Worm (Caenorhabditis elegans) whole organism, L3 larva: ENCODE data around the gene srh-182.

Experiments used
- R02D3.7 ChIP-seq: fragments of 150-350 bp; optimal IDR thresholded peaks from 2 replicates; lab custom pipeline; 2014; ENCODE audit warnings: missing biosample characterization, missing genetic modification characterization
- ZK546.5 ChIP-seq: sonication (generic microtip); optimal IDR thresholded peaks from 2 replicates; lab custom pipeline; 2017; ENCODE audit warnings: missing biosample characterization, missing genetic modification characterization
- aly-2 ChIP-seq: fragments of 150-350 bp; optimal IDR thresholded peaks from 2 replicates; lab custom pipeline; 2014; ENCODE audit warnings: missing biosample characterization, missing genetic modification characterization
- ama-1 ChIP-seq: fragments of 150-350 bp; optimal IDR thresholded peaks from 2 replicates; lab custom pipeline; 2018
- ceh-82 ChIP-seq: fragments of 150-350 bp; optimal IDR thresholded peaks from 2 replicates; lab custom pipeline; 2014; ENCODE audit warnings: missing biosample characterization, missing genetic modification characterization
- egl-27 ChIP-seq: sonication (generic microtip); optimal IDR thresholded peaks from 4 replicates; lab custom pipeline; 2017; ENCODE audit warnings: missing biosample characterization, missing genetic modification reagents, missing genetic modification characterization
- fkh-2 ChIP-seq: fragments of 150-350 bp; optimal IDR thresholded peaks from 2 replicates; lab custom pipeline; 2014; ENCODE audit warnings: missing biosample characterization, missing genetic modification reagents, missing genetic modification characterization
- fos-1 ChIP-seq: fragments of 150-350 bp; optimal IDR thresholded peaks from 2 replicates; lab custom pipeline; 2014; ENCODE audit warnings: missing biosample characterization, missing genetic modification characterization
- jun-1 ChIP-seq: fragments of 150-350 bp; optimal IDR thresholded peaks from 2 replicates; lab custom pipeline; 2014; ENCODE audit warnings: missing biosample characterization, missing genetic modification reagents, missing genetic modification characterization
- lin-15B ChIP-seq: fragments of 150-350 bp; optimal IDR thresholded peaks from 2 replicates; lab custom pipeline; 2014; ENCODE audit warnings: missing biosample characterization, missing genetic modification characterization
- nfya-1 ChIP-seq: sonication (generic microtip); optimal IDR thresholded peaks from 2 replicates; lab custom pipeline; 2017; ENCODE audit warnings: missing genetic modification characterization, mild to moderate bottlenecking, missing compliant biosample characterization, antibody characterized with exemption, moderate library complexity; ENCODE audit not compliant: insufficient read depth
- nhr-12 ChIP-seq: fragments of 150-350 bp; optimal IDR thresholded peaks from 2 replicates; lab custom pipeline; 2014; ENCODE audit warnings: missing biosample characterization, missing genetic modification characterization
- nhr-23 ChIP-seq: fragments of 150-350 bp; optimal IDR thresholded peaks from 2 replicates; lab custom pipeline; 2014; ENCODE audit warnings: missing biosample characterization, missing genetic modification reagents, missing genetic modification characterization
- nhr-43 ChIP-seq: sonication (generic microtip); optimal IDR thresholded peaks from 2 replicates; lab custom pipeline; 2016; ENCODE audit warnings: mild to moderate bottlenecking, missing genetic modification characterization, missing compliant biosample characterization; ENCODE audit not compliant: poor library complexity, severe bottlenecking
- nhr-67 ChIP-seq: fragments of 150-350 bp; optimal IDR thresholded peaks from 2 replicates; lab custom pipeline; 2014; ENCODE audit warnings: missing biosample characterization, missing genetic modification characterization
- nhr-76 ChIP-seq: fragments of 150-350 bp; sonication (generic microtip); optimal IDR thresholded peaks from 5 replicates; lab custom pipeline; 2014; ENCODE audit warnings: missing biosample characterization, missing genetic modification characterization
- sea-2 ChIP-seq: fragments of 150-350 bp; sonication (generic microtip); optimal IDR thresholded peaks from 4 replicates; lab custom pipeline; 2014; ENCODE audit warnings: missing biosample characterization, missing genetic modification reagents, missing genetic modification characterization
- skn-1 ChIP-seq: fragments of 150-350 bp; optimal IDR thresholded peaks from 2 replicates; lab custom pipeline; 2014; ENCODE audit warnings: missing biosample characterization, missing genetic modification characterization
- tbx-2 ChIP-seq: sonication (generic microtip); optimal IDR thresholded peaks from 2 replicates; lab custom pipeline; 2016; ENCODE audit warnings: mild to moderate bottlenecking, missing genetic modification characterization, missing compliant biosample characterization
- unc-62 ChIP-seq: fragments of 150-350 bp; sonication (generic microtip); optimal IDR thresholded peaks from 4 replicates; lab custom pipeline; 2014; ENCODE audit warnings: missing biosample characterization, missing genetic modification reagents, missing genetic modification characterization
- ztf-11 ChIP-seq: fragments of 150-350 bp; optimal IDR thresholded peaks from 2 replicates; lab custom pipeline; 2014; ENCODE audit warnings: missing biosample characterization, missing genetic modification characterization

The srh-182 gene

DNA sequence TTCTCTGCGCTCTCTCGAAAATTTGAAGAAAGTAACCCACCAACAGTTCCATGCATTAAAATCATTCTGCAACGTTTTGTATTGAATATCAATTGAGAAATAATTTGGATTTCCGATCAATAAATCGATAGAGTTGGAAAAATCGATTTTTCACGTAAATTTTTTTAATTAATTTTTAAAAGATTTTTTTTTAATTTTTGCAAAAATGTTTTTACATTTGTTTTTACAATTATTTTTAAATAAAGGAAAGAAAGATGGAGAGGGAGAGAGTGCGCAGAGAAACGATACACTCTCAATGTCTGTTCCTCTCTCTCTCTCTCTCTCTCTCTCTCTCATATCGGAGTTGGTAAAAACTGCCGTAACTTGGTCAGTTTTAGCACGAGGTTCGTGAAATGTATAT, 47.8 kb downstream of the srh-182 start, which contains the start of gene ZK262.19:
ZK262.19 (minus strand) TSS at position 101 of the 400 bp plus-strand sequence.
- TF ChIP-seq sea-2 (GFP tag; lab: Kevin White, UChicago) (no peak), ceh-82 (tag; lab: Kevin White, UChicago) (no peak), nfya-1 (tag; lab: Kevin White, UChicago) (no peak), ZK546.5 (tag; lab: Kevin White, UChicago) (no peak), nhr-76 (tag; lab: Kevin White, UChicago) (no peak), aly-2 (no peak), tbx-2 (no peak), skn-1 (tag; lab: Kevin White, UChicago) (no peak), nhr-43 (no peak), jun-1 (tag; lab: Kevin White, UChicago) (no peak), fos-1 (tag; lab: Kevin White, UChicago) (no peak), fkh-2 (tag; lab: Kevin White, UChicago) (no peak), lin-15B (tag; lab: Kevin White, UChicago) (no peak), egl-27 (tag; lab: Kevin White, UChicago) (no peak), nhr-12 (no peak), unc-62 (GFP tag; lab: Kevin White, UChicago) (no peak), nhr-67 (tag; lab: Kevin White, UChicago) (no peak), ama-1 (lab: Kevin White, UChicago) (no peak), ztf-11 (tag; lab: Kevin White, UChicago) (no peak), R02D3.7 (tag; lab: Kevin White, UChicago) (no peak)

DNA sequence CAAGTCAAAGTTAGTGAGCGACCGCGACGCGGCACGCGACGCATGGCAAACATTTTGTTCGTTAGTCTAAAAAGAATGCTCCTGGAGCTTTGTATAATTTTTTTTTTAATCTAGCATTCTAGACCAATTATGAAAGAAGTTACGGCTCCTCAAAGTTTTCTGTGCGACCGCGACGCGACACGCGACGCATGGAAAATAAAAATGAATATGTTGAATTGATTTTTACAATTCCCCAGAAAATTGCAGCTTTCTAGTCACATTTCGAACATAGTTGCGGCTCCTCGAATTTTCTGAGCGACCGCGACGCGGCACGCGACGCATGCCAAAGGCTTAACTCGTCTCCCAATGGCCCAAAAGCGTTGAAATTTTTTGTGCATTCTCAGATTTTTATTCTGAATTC, 48.8 kb downstream of the srh-182 start, which contains the start of gene ZK262.4:
ZK262.4 (minus strand) TSS at position 101 of the 400 bp plus-strand sequence.
- TF ChIP-seq fkh-2 (tag; lab: Kevin White, UChicago): no peak
- no peak for TF ChIP-seq nhr-23 (tag; lab: Kevin White, UChicago)
- no peak for TF ChIP-seq ceh-82 (tag; lab: Kevin White, UChicago)
- TF ChIP-seq skn-1 (tag; lab: Kevin White, UChicago): no peak
- TF ChIP-seq, all 47 proteins: peak for 0
